Fruit fly (Drosophila melanogaster) whole organism, embryonic: Measurements from ENCODE around the gene CG4594.

Experiments used
- Bgb ChIP-seq: fragments of 200-800 bp; sonication (Bioruptor generic); IDR thresholded peaks from 2 replicates; pipeline ENCODE4 v1.3.6; 2022; ENCODE audit warnings: missing biosample characterization, missing genetic modification characterization; ENCODE audit not compliant: partially characterized antibody
- CG11085 ChIP-seq: fragments of 200-800 bp; sonication (Bioruptor generic); IDR thresholded peaks from 2 replicates; pipeline ENCODE4 v1.3.6; 2022; ENCODE audit warnings: missing biosample characterization, missing genetic modification characterization
- CG11093 ChIP-seq: fragments of 200-800 bp; sonication (Bioruptor generic); IDR thresholded peaks from 3 replicates; pipeline ENCODE4 v1.3.6; 2022; ENCODE audit warnings: missing biosample characterization, missing genetic modification characterization
- CG13296 ChIP-seq: fragments of 200-800 bp; sonication (Bioruptor generic); optimal IDR thresholded peaks from 3 replicates; lab custom pipeline; 2018; ENCODE audit warnings: missing biosample characterization, mild to moderate bottlenecking, missing genetic modification characterization
- CG13624 ChIP-seq: fragments of 200-800 bp; sonication (Bioruptor generic); optimal IDR thresholded peaks from 2 replicates; lab custom pipeline; 2016; ENCODE audit warnings: missing biosample characterization, missing genetic modification characterization
- CG13894 ChIP-seq: fragments of 200-800 bp; sonication (Bioruptor generic); optimal IDR thresholded peaks from 3 replicates; lab custom pipeline; 2018; ENCODE audit warnings: missing biosample characterization, mild to moderate bottlenecking, missing genetic modification characterization, moderate library complexity
- CG1602 ChIP-seq: fragments of 200-800 bp; sonication (Bioruptor generic); optimal IDR thresholded peaks from 3 replicates; lab custom pipeline; 2016; ENCODE audit warnings: missing biosample characterization, missing genetic modification characterization
- CG16815 ChIP-seq: fragments of 200-800 bp; sonication (Bioruptor generic); optimal IDR thresholded peaks from 3 replicates; lab custom pipeline; 2017; ENCODE audit warnings: missing biosample characterization, mild to moderate bottlenecking, missing genetic modification characterization
- CG17186 ChIP-seq: fragments of 200-800 bp; sonication (Bioruptor generic); optimal IDR thresholded peaks from 3 replicates; lab custom pipeline; 2017; ENCODE audit warnings: missing biosample characterization, missing genetic modification reagents, missing genetic modification characterization
- CG1792 ChIP-seq: fragments of 200-800 bp; sonication (Bioruptor generic); optimal IDR thresholded peaks from 2 replicates; lab custom pipeline; 2016; ENCODE audit warnings: missing biosample characterization, missing genetic modification characterization
- CG18011 ChIP-seq: fragments of 200-800 bp; sonication (Bioruptor generic); optimal IDR thresholded peaks from 2 replicates; lab custom pipeline; 2017; ENCODE audit warnings: missing biosample characterization, missing genetic modification characterization, mild to moderate bottlenecking, moderate library complexity, missing genotype
- CG2889 ChIP-seq: fragments of 200-800 bp; sonication (Bioruptor generic); IDR thresholded peaks from 3 replicates; pipeline ENCODE4 v1.3.6; 2022; ENCODE audit warnings: missing biosample characterization, missing genetic modification characterization
- CG30020 ChIP-seq: fragments of 200-800 bp; optimal IDR thresholded peaks from 2 replicates; lab custom pipeline; 2019; ENCODE audit warnings: missing biosample characterization, mild to moderate bottlenecking, missing genetic modification characterization, moderate library complexity
- CG3407 ChIP-seq: fragments of 200-800 bp; sonication (Bioruptor generic); optimal IDR thresholded peaks from 2 replicates; lab custom pipeline; 2018; ENCODE audit warnings: missing biosample characterization, mild to moderate bottlenecking, missing genetic modification characterization
- CG34376 ChIP-seq: fragments of 200-800 bp; sonication (Bioruptor generic); optimal IDR thresholded peaks from 2 replicates; lab custom pipeline; 2018; ENCODE audit warnings: missing biosample characterization, mild to moderate bottlenecking, missing genetic modification characterization
- CG4424 ChIP-seq: fragments of 200-800 bp; sonication (Bioruptor generic); optimal IDR thresholded peaks from 3 replicates; lab custom pipeline; 2016; ENCODE audit warnings: missing biosample characterization, missing genetic modification characterization
- CG4707 ChIP-seq: fragments of 200-800 bp; sonication (Bioruptor generic); optimal IDR thresholded peaks from 2 replicates; lab custom pipeline; 2018; ENCODE audit warnings: missing biosample characterization, mild to moderate bottlenecking, missing genetic modification characterization, moderate library complexity
- CG6689 ChIP-seq: fragments of 200-800 bp; sonication (Bioruptor generic); IDR thresholded peaks from 2 replicates; pipeline ENCODE4 v1.3.6; 2022; ENCODE audit warnings: missing biosample characterization, missing genetic modification characterization
- CG6813 ChIP-seq: fragments of 200-800 bp; sonication (Bioruptor generic); optimal IDR thresholded peaks from 2 replicates; lab custom pipeline; 2017; ENCODE audit warnings: missing biosample characterization, missing genetic modification characterization, mild to moderate bottlenecking, moderate library complexity, missing genetic modification reagents
- CG7357 ChIP-seq: fragments of 200-800 bp; sonication (Bioruptor generic); IDR thresholded peaks from 3 replicates; pipeline ENCODE4 v1.3.6; 2022; ENCODE audit warnings: missing biosample characterization, missing genetic modification characterization
- CG7556 ChIP-seq: fragments of 200-800 bp; sonication (Bioruptor generic); optimal IDR thresholded peaks from 2 replicates; lab custom pipeline; 2017; ENCODE audit warnings: missing biosample characterization, mild to moderate bottlenecking, missing genetic modification characterization
- CG8924 ChIP-seq: fragments of 200-800 bp; optimal IDR thresholded peaks from 3 replicates; lab custom pipeline; 2019; ENCODE audit warnings: missing biosample characterization, mild to moderate bottlenecking, missing genetic modification characterization, moderate library complexity
- CG9932 ChIP-seq: fragments of 200-800 bp; sonication (Bioruptor generic); IDR thresholded peaks from 2 replicates; pipeline ENCODE4 v1.3.6; 2022; ENCODE audit warnings: missing biosample characterization, missing genetic modification characterization
- Deaf1 ChIP-seq: fragments of 200-800 bp; optimal IDR thresholded peaks from 3 replicates; lab custom pipeline; 2019; ENCODE audit warnings: missing biosample characterization, mild to moderate bottlenecking, missing genetic modification characterization, moderate library complexity
- Dref ChIP-seq: fragments of 200-800 bp; sonication (Bioruptor generic); IDR thresholded peaks from 2 replicates; pipeline ENCODE4 v1.3.6; 2022; ENCODE audit warnings: missing biosample characterization, missing genetic modification characterization
- Ets97D ChIP-seq: fragments of 200-800 bp; sonication (Bioruptor generic); optimal IDR thresholded peaks from 3 replicates; lab custom pipeline; 2016; ENCODE audit warnings: missing biosample characterization, missing genetic modification characterization
- Fer1 ChIP-seq: fragments of 200-800 bp; sonication (Bioruptor generic); optimal IDR thresholded peaks from 2 replicates; lab custom pipeline; 2017; ENCODE audit warnings: missing biosample characterization, mild to moderate bottlenecking, missing genetic modification characterization
- HmgD ChIP-seq: fragments of 200-800 bp; sonication (Bioruptor generic); optimal IDR thresholded peaks from 3 replicates; lab custom pipeline; 2016; ENCODE audit warnings: missing biosample characterization, missing genetic modification characterization
- Hr3 ChIP-seq: fragments of 200-800 bp; sonication (Bioruptor generic); optimal IDR thresholded peaks from 3 replicates; lab custom pipeline; 2016; ENCODE audit warnings: missing biosample characterization, missing genetic modification characterization
- Hr39 ChIP-seq: fragments of >200 bp; optimal IDR thresholded peaks from 2 replicates; lab custom pipeline; 2017
- Hsf ChIP-seq: fragments of 200-800 bp; sonication (Bioruptor generic); optimal IDR thresholded peaks from 3 replicates; lab custom pipeline; 2016; ENCODE audit warnings: missing biosample characterization, missing genetic modification characterization
- Med ChIP-seq: fragments of 200-800 bp; sonication (Bioruptor generic); peaks from one replicate; lab custom pipeline; 2016; ENCODE audit warnings: missing biosample characterization, missing genetic modification characterization, mild to moderate bottlenecking, inconsistent platforms, moderate library complexity
- PHDP ChIP-seq: fragments of 200-800 bp; sonication (Bioruptor generic); optimal IDR thresholded peaks from 3 replicates; lab custom pipeline; 2018; ENCODE audit warnings: missing biosample characterization, mild to moderate bottlenecking, missing genetic modification characterization, moderate library complexity
- amos ChIP-seq: fragments of 200-800 bp; sonication (Bioruptor generic); IDR thresholded peaks from 2 replicates; pipeline ENCODE4 v1.3.6; 2022; ENCODE audit warnings: missing biosample characterization, missing genetic modification characterization; ENCODE audit not compliant: partially characterized antibody
- ash1 ChIP-seq: fragments of 200-800 bp; sonication (Bioruptor generic); optimal IDR thresholded peaks from 2 replicates; lab custom pipeline; 2018; ENCODE audit warnings: missing biosample characterization, mild to moderate bottlenecking, missing genetic modification characterization
- cato ChIP-seq: fragments of 200-800 bp; sonication (Bioruptor generic); optimal IDR thresholded peaks from 2 replicates; lab custom pipeline; 2016; ENCODE audit warnings: missing biosample characterization, missing genetic modification characterization, borderline replicate concordance
- cg ChIP-seq: fragments of 200-800 bp; sonication (Bioruptor generic); optimal IDR thresholded peaks from 3 replicates; lab custom pipeline; 2019; ENCODE audit warnings: missing biosample characterization, mild to moderate bottlenecking, missing genetic modification characterization, moderate library complexity
- chinmo ChIP-seq: fragments of 200-800 bp; sonication (Bioruptor generic); IDR thresholded peaks from 4 replicates; pipeline ENCODE4 v1.3.6; 2022; ENCODE audit warnings: missing biosample characterization, missing genetic modification characterization; ENCODE audit not compliant: partially characterized antibody
- corto ChIP-seq: fragments of 200-800 bp; sonication (Bioruptor generic); optimal IDR thresholded peaks from 2 replicates; lab custom pipeline; 2016; ENCODE audit warnings: missing biosample characterization, mild to moderate bottlenecking, missing genetic modification characterization, moderate library complexity
- dan ChIP-seq: fragments of 200-800 bp; sonication (Bioruptor generic); IDR thresholded peaks from 2 replicates; pipeline ENCODE4 v1.3.6; 2022; ENCODE audit warnings: missing biosample characterization, missing genetic modification characterization
- en ChIP-seq: fragments of 200-800 bp; sonication (Bioruptor generic); optimal IDR thresholded peaks from 2 replicates; lab custom pipeline; 2016; ENCODE audit warnings: missing biosample characterization, missing genetic modification characterization
- hth ChIP-seq: fragments of >200 bp; optimal IDR thresholded peaks from 2 replicates; lab custom pipeline; 2017; ENCODE audit warnings: inconsistent platforms
- maf-S ChIP-seq: fragments of 200-800 bp; sonication (Bioruptor generic); optimal IDR thresholded peaks from 2 replicates; lab custom pipeline; 2016; ENCODE audit warnings: missing biosample characterization, missing genetic modification characterization
- mam ChIP-seq: fragments of 200-800 bp; sonication (Bioruptor generic); optimal IDR thresholded peaks from 3 replicates; lab custom pipeline; 2016; ENCODE audit warnings: missing biosample characterization, missing genetic modification characterization
- mirr ChIP-seq: fragments of 200-800 bp; sonication (Bioruptor generic); optimal IDR thresholded peaks from 3 replicates; lab custom pipeline; 2018; ENCODE audit warnings: missing biosample characterization, mild to moderate bottlenecking, missing genetic modification characterization
- phol ChIP-seq: fragments of 200-800 bp; sonication (Bioruptor generic); optimal IDR thresholded peaks from 3 replicates; lab custom pipeline; 2018; ENCODE audit warnings: missing biosample characterization, mild to moderate bottlenecking, missing genetic modification characterization, moderate library complexity
- repo ChIP-seq: fragments of 200-800 bp; sonication (Bioruptor generic); optimal IDR thresholded peaks from 2 replicates; lab custom pipeline; 2016; ENCODE audit warnings: missing biosample characterization, missing genetic modification characterization
- scrt ChIP-seq: fragments of 200-800 bp; sonication (Bioruptor generic); optimal IDR thresholded peaks from 2 replicates; lab custom pipeline; 2018; ENCODE audit warnings: missing biosample characterization, mild to moderate bottlenecking, missing genetic modification characterization, moderate library complexity
- tll ChIP-seq, 2 experiments: fragments of 200-800 bp in 1 of 2; fragments of >200 bp in 1 of 2; sonication (Bioruptor generic) in 1 of 2; optimal IDR thresholded peaks; 2 replicates each; lab custom pipeline; 2017 to 2019; ENCODE audit warnings: missing biosample characterization in 2 of 2, missing genetic modification characterization in 2 of 2, mild to moderate bottlenecking in 1 of 2, moderate library complexity in 1 of 2
- vvl ChIP-seq: fragments of 200-800 bp; sonication (Bioruptor generic); IDR thresholded peaks from 2 replicates; pipeline ENCODE4 v1.3.6; 2022; ENCODE audit warnings: missing biosample characterization, missing genetic modification characterization

The CG4594 gene

dm6 chr2L:9949178-9950062 is 29.5 kb downstream of the CG4594 start (continued):
- TF ChIP-seq Dref (GFP tag; lab: Robert Waterston, UW) (no peak), Fer1 (GFP tag; lab: Kevin White, UChicago) (no peak), CG13624 (GFP tag; lab: Kevin White, UChicago) (no peak), corto (GFP tag; lab: Kevin White, UChicago) (peak; percentile 58), CG1602 (GFP tag; lab: Kevin White, UChicago) (no peak), CG11093 (GFP tag; lab: Robert Waterston, UW) (no peak), Deaf1 (tag; lab: Kevin White, UChicago) (no peak), phol (tag; lab: Kevin White, UChicago) (no peak), CG7357 (GFP tag; lab: Robert Waterston, UW) (no peak), CG11085 (GFP tag; lab: Robert Waterston, UW) (no peak), tll (GFP tag; optimal IDR thresholded peaks at IDR 0.05; lab: Kevin White, UChicago) (no peak), CG30020 (tag; lab: Kevin White, UChicago) (no peak), en (GFP tag; lab: Kevin White, UChicago) (no peak), CG4424 (GFP tag; lab: Kevin White, UChicago) (no peak), CG17186 (no peak), CG2889 (no peak), dan (GFP tag; lab: Robert Waterston, UW) (no peak), CG9932 (no peak), CG6689 (no peak), CG6813 (GFP tag; lab: Kevin White, UChicago) (no peak), mam (no peak), Hr3 (GFP tag; lab: Kevin White, UChicago) (no peak), ash1 (GFP tag; lab: Kevin White, UChicago) (no peak), mirr (GFP tag; lab: Kevin White, UChicago) (peak; percentile 55), CG18011 (GFP tag; lab: Kevin White, UChicago) (peak; percentile 56), CG7556 (GFP tag; lab: Kevin White, UChicago) (no peak), CG4707 (GFP tag; lab: Kevin White, UChicago) (no peak), CG13894 (tag; lab: Kevin White, UChicago) (peak; percentile 25), HmgD (GFP tag; lab: Kevin White, UChicago) (no peak), CG3407 (GFP tag; lab: Kevin White, UChicago) (no peak), Ets97D (GFP tag; lab: Kevin White, UChicago) (no peak), chinmo (GFP tag; lab: Robert Waterston, UW) (0 out of 4 replicates have a peak, but pooled peaks have one; percentile 6), Hr39 (lab: Kevin White, UChicago) (no peak), Hsf (GFP tag; lab: Kevin White, UChicago) (no peak), CG16815 (GFP tag; lab: Kevin White, UChicago) (no peak), PHDP (tag; lab: Kevin White, UChicago) (no peak), hth (lab: Kevin White, UChicago) (no peak), CG1792 (GFP tag; lab: Kevin White, UChicago) (no peak), scrt (no peak), maf-S (no peak), CG13296 (GFP tag; lab: Kevin White, UChicago) (peak; percentile 29), vvl (GFP tag; lab: Robert Waterston, UW) (no peak), Bgb (no peak), cg (GFP tag; lab: Kevin White, UChicago) (no peak), CG34376 (GFP tag; lab: Kevin White, UChicago) (peak; percentile 91), amos (GFP tag; lab: Robert Waterston, UW) (no peak), cato (GFP tag; lab: Kevin White, UChicago) (no peak), CG8924 (tag; lab: Kevin White, UChicago) (no peak), Med (GFP tag; lab: Kevin White, UChicago) (peak; percentile 36), repo (no peak)
